Fruit fly (Drosophila melanogaster): ENCODE measurements around the gene bocks.

The bocks gene

dm6 chr3R:9581089-9581520 is 9.7 kb downstream of the bocks start, which contains the start of gene CG8301 (continued):
- TF ChIP-seq fd102C (GFP tag; optimal IDR thresholded peaks at IDR 0.05), result no peak
- TF ChIP-seq gce (GFP tag; IDR thresholded peaks at IDR 0.05), result no peak
- TF ChIP-seq rib (GFP tag; IDR thresholded peaks at IDR 0.05), result no peak
- no peak for TF ChIP-seq HmgZ (tag; optimal IDR thresholded peaks at IDR 0.05)
- TF ChIP-seq CG11695 (GFP tag; IDR thresholded peaks at IDR 0.05), result peak; percentile 56; the same call in 2 of the 3 replicates
- peak; percentile 24 for TF ChIP-seq mam (GFP tag; optimal IDR thresholded peaks at IDR 0.05)
- TF ChIP-seq Nf-YC (tag; optimal IDR thresholded peaks at IDR 0.05), result peak; percentile 24
- TF ChIP-seq Xbp1 (GFP tag; optimal IDR thresholded peaks at IDR 0.05), result peak; percentile 38
- TF ChIP-seq YL-1 (GFP tag; optimal IDR thresholded peaks at IDR 0.05), result no peak
- TF ChIP-seq lilli (GFP tag; optimal IDR thresholded peaks at IDR 0.05), result peak; percentile 49
- 0 out of 2 replicates have a peak, but pooled peaks have one; percentile 17 for TF ChIP-seq Xrp1 (GFP tag; IDR thresholded peaks at IDR 0.05)
- TF ChIP-seq h (optimal IDR thresholded peaks at IDR 0.05), result no peak
- no peak for TF ChIP-seq esg (GFP tag; conservative IDR thresholded peaks at IDR 0.05)
- peak; percentile 34 for TF ChIP-seq Asciz (GFP tag; optimal IDR thresholded peaks at IDR 0.05)
- TF ChIP-seq CG4820 (GFP tag; optimal IDR thresholded peaks at IDR 0.05), result no peak
- peak; percentile 18; the same call in 1 of the 2 replicates for TF ChIP-seq Bgb (GFP tag; IDR thresholded peaks at IDR 0.05; ENCODE audit: partially characterized antibody)
- no peak for TF ChIP-seq Jarid2 (GFP tag; optimal IDR thresholded peaks at IDR 0.05)
- TF ChIP-seq ara (GFP tag; IDR thresholded peaks at IDR 0.05), result no peak
- TF ChIP-seq Nf-YA (GFP tag; IDR thresholded peaks at IDR 0.05), result no peak
- no peak for TF ChIP-seq toy (GFP tag; IDR thresholded peaks at IDR 0.05)
- no peak for TF ChIP-seq CG12942 (GFP tag; optimal IDR thresholded peaks at IDR 0.05)
- no peak for TF ChIP-seq ash1 (GFP tag; optimal IDR thresholded peaks at IDR 0.05)
- TF ChIP-seq CG17361 (GFP tag; IDR thresholded peaks at IDR 0.05), result no peak
- no peak for TF ChIP-seq grn (GFP tag; optimal IDR thresholded peaks at IDR 0.05)
- TF ChIP-seq tio (GFP tag; optimal IDR thresholded peaks at IDR 0.05), result no peak
- TF ChIP-seq CG1603 (tag; optimal IDR thresholded peaks at IDR 0.05), result no peak
- no peak for TF ChIP-seq repo (GFP tag; optimal IDR thresholded peaks at IDR 0.05)
- peak; percentile 14 for TF ChIP-seq Camta (GFP tag; optimal IDR thresholded peaks at IDR 0.05)
- no peak for TF ChIP-seq CG8944 (GFP tag; optimal IDR thresholded peaks at IDR 0.05)
- no peak for TF ChIP-seq CG11504 (tag; optimal IDR thresholded peaks at IDR 0.05)
- peak; percentile 45 for TF ChIP-seq CG7839 (tag; optimal IDR thresholded peaks at IDR 0.05)
- no peak for TF ChIP-seq Hand (GFP tag; optimal IDR thresholded peaks at IDR 0.05)
- TF ChIP-seq Elba2 (GFP tag; optimal IDR thresholded peaks at IDR 0.05), result no peak

- peak; percentile 90 for TF ChIP-seq CG6854 (GFP tag; optimal IDR thresholded peaks at IDR 0.05)
- TF ChIP-seq Tbp (GFP tag; optimal IDR thresholded peaks at IDR 0.05), result no peak
- TF ChIP-seq grn (GFP tag; optimal IDR thresholded peaks at IDR 0.05), result peak; percentile 87
- TF ChIP-seq CG6683 (GFP tag; optimal IDR thresholded peaks at IDR 0.05), result peak; percentile 85
- peak; percentile 97 for TF ChIP-seq CG13296 (GFP tag; optimal IDR thresholded peaks at IDR 0.05)
- TF ChIP-seq CG4404 (GFP tag; IDR thresholded peaks at IDR 0.05), result peak; percentile 89
- TF ChIP-seq PHDP (tag; optimal IDR thresholded peaks at IDR 0.05), result peak; percentile 86
- TF ChIP-seq Opbp (GFP tag; IDR thresholded peaks at IDR 0.05; ENCODE audit: partially characterized antibody), result peak; percentile 99
- TF ChIP-seq wdn (GFP tag; IDR thresholded peaks at IDR 0.05), result peak; percentile 74; the same call in 1 of the 2 replicates
- peak; percentile 82 for TF ChIP-seq sna (GFP tag; IDR thresholded peaks at IDR 0.05; ENCODE audit: partially characterized antibody)
- TF ChIP-seq bsh (GFP tag; optimal IDR thresholded peaks at IDR 0.05), result peak; percentile 44 to 80
- TF ChIP-seq kah (GFP tag; optimal IDR thresholded peaks at IDR 0.05), result peak; percentile 85
- TF ChIP-seq CG11093 (GFP tag; IDR thresholded peaks at IDR 0.05), result peak; percentile 79
- peak; percentile 91 for TF ChIP-seq Scr (GFP tag; IDR thresholded peaks at IDR 0.05; ENCODE audit: partially characterized antibody)
- TF ChIP-seq fd3F (GFP tag; optimal IDR thresholded peaks at IDR 0.05), result peak; percentile 86
- peak; percentile 96 for TF ChIP-seq Hmr (GFP tag; optimal IDR thresholded peaks at IDR 0.05)
- peak; percentile 93 for TF ChIP-seq chn (GFP tag; optimal IDR thresholded peaks at IDR 0.05)
- TF ChIP-seq CG10959 (GFP tag; IDR thresholded peaks at IDR 0.05), result peak; percentile 78
- TF ChIP-seq CG17361 (GFP tag; IDR thresholded peaks at IDR 0.05), result peak; percentile 97
Measured at dm6 chr3R:9577382-9578137, 13.2 kb downstream of the bocks start, which contains the start of the genes Kap-alpha3 and Son. Gene Kap-alpha3 (minus strand): TSS chr3R:9577733. Gene Son (plus strand): TSS chr3R:9578042.

All from whole organism, embryonic.